Worm (Caenorhabditis elegans) whole organism, L1 larva: Measurements from ENCODE around the gene nspb-4.

ENCODE experiments used
- C04F5.9 ChIP-seq: sonication (generic microtip); optimal IDR thresholded peaks from 2 replicates; lab custom pipeline; 2016; ENCODE audit warnings: missing genetic modification characterization, missing compliant biosample characterization
- C34B4.2 ChIP-seq: sonication (generic microtip); optimal IDR thresholded peaks from 2 replicates; lab custom pipeline; 2017; ENCODE audit warnings: mild to moderate bottlenecking, missing genetic modification characterization, missing compliant biosample characterization
- F16B12.6 ChIP-seq: fragments of 150-350 bp; optimal IDR thresholded peaks from 2 replicates; lab custom pipeline; 2014; ENCODE audit warnings: missing biosample characterization, missing genetic modification characterization
- aha-1 ChIP-seq: fragments of 150-350 bp; optimal IDR thresholded peaks from 2 replicates; lab custom pipeline; 2014; ENCODE audit warnings: missing biosample characterization, missing genetic modification characterization
- alr-1 ChIP-seq: fragments of 200-800 bp; sonication (Bioruptor generic); optimal IDR thresholded peaks from 2 replicates; lab custom pipeline; 2018; ENCODE audit warnings: borderline replicate concordance, mild to moderate bottlenecking, missing genetic modification characterization, missing compliant biosample characterization
- ama-1 ChIP-seq: fragments of 150-350 bp; optimal IDR thresholded peaks from 2 replicates; lab custom pipeline; 2014
- blmp-1 ChIP-seq: fragments of 150-350 bp; optimal IDR thresholded peaks from 2 replicates; lab custom pipeline; 2014; ENCODE audit warnings: missing biosample characterization, missing genetic modification characterization
- ceh-63 ChIP-seq: fragments of 200-800 bp; sonication (Bioruptor generic); optimal IDR thresholded peaks from 2 replicates; lab custom pipeline; 2018; ENCODE audit warnings: mild to moderate bottlenecking, missing genetic modification characterization, missing compliant biosample characterization
- ceh-88 ChIP-seq: fragments of 200-800 bp; sonication (Bioruptor generic); IDR thresholded peaks from 2 replicates; pipeline ENCODE4 v1.3.6; 2022; ENCODE audit warnings: missing genetic modification characterization, missing compliant biosample characterization
- ceh-90 ChIP-seq: sonication (generic microtip); optimal IDR thresholded peaks from 2 replicates; lab custom pipeline; 2016; ENCODE audit warnings: missing genetic modification characterization, missing compliant biosample characterization
- dpl-1 ChIP-seq, 3 experiments: fragments of 150-350 bp in 2 of 3; sonication (generic microtip) in 1 of 3; optimal IDR thresholded peaks; 2 replicates each; lab custom pipeline; 2014 to 2017; ENCODE audit warnings: missing biosample characterization in 3 of 3, missing genetic modification characterization in 3 of 3, missing genetic modification reagents in 3 of 3
- efl-3 ChIP-seq: fragments of 200-800 bp; sonication (Bioruptor generic); optimal IDR thresholded peaks from 2 replicates; lab custom pipeline; 2018; ENCODE audit warnings: mild to moderate bottlenecking, missing genetic modification characterization, missing compliant biosample characterization
- egl-13 ChIP-seq: sonication (generic microtip); optimal IDR thresholded peaks from 2 replicates; lab custom pipeline; 2016; ENCODE audit warnings: missing genotype, missing genetic modification reagents, missing genetic modification characterization, missing compliant biosample characterization
- egl-27 ChIP-seq, 2 experiments: fragments of 150-350 bp in 1 of 2; sonication (generic microtip); optimal IDR thresholded peaks; 3 replicates each; lab custom pipeline; 2017 to 2018; ENCODE audit warnings: missing biosample characterization in 2 of 2, missing genetic modification characterization in 2 of 2, missing genetic modification reagents in 2 of 2
- elt-2 ChIP-seq: sonication (generic microtip); optimal IDR thresholded peaks from 2 replicates; lab custom pipeline; 2016; ENCODE audit warnings: missing genetic modification characterization, mild to moderate bottlenecking, inconsistent platforms, missing compliant biosample characterization, missing genetic modification reagents
- elt-3 ChIP-seq, 6 experiments: fragments of 150-350 bp in 1 of 6; sonication (generic microtip); optimal IDR thresholded peaks; 2 replicates each; lab custom pipeline; 2017 to 2018; ENCODE audit warnings: missing biosample characterization in 6 of 6, missing genetic modification characterization in 6 of 6, inconsistent platforms in 1 of 6
- fkh-10 ChIP-seq: sonication (generic microtip); optimal IDR thresholded peaks from 2 replicates; lab custom pipeline; 2017; ENCODE audit warnings: missing biosample characterization, missing genetic modification reagents, missing genetic modification characterization
- fos-1 ChIP-seq: fragments of 150-350 bp; optimal IDR thresholded peaks from 2 replicates; lab custom pipeline; 2014; ENCODE audit warnings: missing biosample characterization, missing genetic modification characterization
- grh-1 ChIP-seq: fragments of 200-800 bp; sonication (Bioruptor generic); IDR thresholded peaks from 2 replicates; pipeline ENCODE4 v1.3.6; 2022; ENCODE audit warnings: missing genetic modification reagents, missing genetic modification characterization, missing compliant biosample characterization
- hpl-2 ChIP-seq: fragments of 150-350 bp; optimal IDR thresholded peaks from 2 replicates; lab custom pipeline; 2014; ENCODE audit warnings: missing biosample characterization, missing genetic modification reagents, missing genetic modification characterization
- jun-1 ChIP-seq: fragments of 150-350 bp; optimal IDR thresholded peaks from 2 replicates; lab custom pipeline; 2014; ENCODE audit warnings: missing biosample characterization, missing genetic modification reagents, missing genetic modification characterization
- lin-35 ChIP-seq, 2 experiments: fragments of 150-350 bp; optimal IDR thresholded peaks; 2 replicates each; lab custom pipeline; 2014; ENCODE audit warnings: missing biosample characterization in 2 of 2, missing genetic modification characterization in 2 of 2, missing genetic modification reagents in 2 of 2
- lir-3 ChIP-seq: sonication (generic microtip); optimal IDR thresholded peaks from 2 replicates; lab custom pipeline; 2016; ENCODE audit warnings: mild to moderate bottlenecking, missing genetic modification characterization, moderate library complexity, missing compliant biosample characterization; ENCODE audit not compliant: poor library complexity
- mdl-1 ChIP-seq, 2 experiments: fragments of 150-350 bp; optimal IDR thresholded peaks; 2 replicates each; lab custom pipeline; 2014 to 2017; ENCODE audit warnings: missing biosample characterization in 2 of 2, missing genetic modification characterization in 2 of 2, inconsistent platforms in 1 of 2
- mef-2 ChIP-seq: fragments of 150-350 bp; optimal IDR thresholded peaks from 2 replicates; lab custom pipeline; 2014; ENCODE audit warnings: missing biosample characterization, missing genetic modification characterization
- nhr-11 ChIP-seq: fragments of 150-350 bp; optimal IDR thresholded peaks from 2 replicates; lab custom pipeline; 2014; ENCODE audit warnings: missing biosample characterization, missing genetic modification characterization
- nhr-20 ChIP-seq: sonication (generic microtip); optimal IDR thresholded peaks from 2 replicates; lab custom pipeline; 2016; ENCODE audit warnings: mild to moderate bottlenecking, missing genetic modification characterization, missing compliant biosample characterization
- nhr-71 ChIP-seq: sonication (generic microtip); optimal IDR thresholded peaks from 2 replicates; lab custom pipeline; 2016; ENCODE audit warnings: mild to moderate bottlenecking, missing genetic modification characterization, moderate library complexity, missing compliant biosample characterization
- nhr-77 ChIP-seq: fragments of 150-350 bp; optimal IDR thresholded peaks from 2 replicates; lab custom pipeline; 2014; ENCODE audit warnings: missing biosample characterization, missing genetic modification characterization
- nhr-90 ChIP-seq: sonication (generic microtip); optimal IDR thresholded peaks from 2 replicates; lab custom pipeline; 2016; ENCODE audit warnings: mild to moderate bottlenecking, missing genetic modification characterization, missing compliant biosample characterization; ENCODE audit not compliant: poor library complexity
- pag-3 ChIP-seq: sonication (generic microtip); optimal IDR thresholded peaks from 2 replicates; lab custom pipeline; 2017; ENCODE audit warnings: missing genetic modification characterization, mild to moderate bottlenecking, missing compliant biosample characterization, antibody characterized with exemption, borderline replicate concordance; ENCODE audit not compliant: insufficient read depth
- pax-3 ChIP-seq: fragments of 200-800 bp; sonication (Bioruptor generic); optimal IDR thresholded peaks from 2 replicates; lab custom pipeline; 2018; ENCODE audit warnings: mild to moderate bottlenecking, missing genetic modification characterization, moderate library complexity, missing compliant biosample characterization
- snpc-4 ChIP-seq: fragments of 150-350 bp; optimal IDR thresholded peaks from 2 replicates; lab custom pipeline; 2014; ENCODE audit warnings: missing biosample characterization, missing genetic modification characterization
- sox-4 ChIP-seq: sonication (generic microtip); optimal IDR thresholded peaks from 2 replicates; lab custom pipeline; 2016; ENCODE audit warnings: missing genetic modification characterization, missing compliant biosample characterization
- sptf-1 ChIP-seq: fragments of 150-350 bp; optimal IDR thresholded peaks from 2 replicates; lab custom pipeline; 2014; ENCODE audit warnings: missing biosample characterization, missing genetic modification characterization
- sup-37 ChIP-seq: fragments of 200-800 bp; sonication (Bioruptor generic); optimal IDR thresholded peaks from 2 replicates; lab custom pipeline; 2018; ENCODE audit warnings: mild to moderate bottlenecking, missing genetic modification characterization, missing compliant biosample characterization
- swsn-7 ChIP-seq: sonication (generic microtip); optimal IDR thresholded peaks from 2 replicates; lab custom pipeline; 2016; ENCODE audit warnings: missing genetic modification characterization, missing compliant biosample characterization
- tbx-2 ChIP-seq: sonication (generic microtip); optimal IDR thresholded peaks from 2 replicates; lab custom pipeline; 2016; ENCODE audit warnings: missing genetic modification characterization, missing compliant biosample characterization
- tlp-1 ChIP-seq: fragments of 150-350 bp; optimal IDR thresholded peaks from 2 replicates; lab custom pipeline; 2014; ENCODE audit warnings: missing biosample characterization, missing genetic modification characterization
- unc-130 ChIP-seq: fragments of 150-350 bp; optimal IDR thresholded peaks from 2 replicates; lab custom pipeline; 2017; ENCODE audit warnings: missing biosample characterization, missing genetic modification characterization, inconsistent platforms
- unc-30 ChIP-seq: sonication (generic microtip); optimal IDR thresholded peaks from 2 replicates; lab custom pipeline; 2017; ENCODE audit warnings: missing biosample characterization, missing genetic modification characterization
- unc-86 ChIP-seq: sonication (generic microtip); optimal IDR thresholded peaks from 2 replicates; lab custom pipeline; 2016; ENCODE audit warnings: missing genetic modification characterization, missing compliant biosample characterization
- unc-98 ChIP-seq: fragments of 200-800 bp; sonication (Bioruptor generic); IDR thresholded peaks from 2 replicates; pipeline ENCODE4 v1.3.6; 2022; ENCODE audit warnings: missing genetic modification characterization, missing compliant biosample characterization
- vab-15 ChIP-seq: sonication (generic microtip); optimal IDR thresholded peaks from 2 replicates; lab custom pipeline; 2017; ENCODE audit warnings: missing genotype, mild to moderate bottlenecking, missing genetic modification characterization, missing compliant biosample characterization
- xbp-1 ChIP-seq: sonication (generic microtip); optimal IDR thresholded peaks from 2 replicates; lab custom pipeline; 2016; ENCODE audit warnings: missing genetic modification characterization, missing compliant biosample characterization
- zip-4 ChIP-seq: fragments of 200-800 bp; sonication (Bioruptor generic); optimal IDR thresholded peaks from 2 replicates; lab custom pipeline; 2018; ENCODE audit warnings: mild to moderate bottlenecking, missing genetic modification characterization, moderate library complexity, missing compliant biosample characterization
- ztf-4 ChIP-seq: fragments of 150-350 bp; optimal IDR thresholded peaks from 2 replicates; lab custom pipeline; 2014; ENCODE audit warnings: missing biosample characterization, missing genetic modification characterization

The nspb-4 gene

DNA sequence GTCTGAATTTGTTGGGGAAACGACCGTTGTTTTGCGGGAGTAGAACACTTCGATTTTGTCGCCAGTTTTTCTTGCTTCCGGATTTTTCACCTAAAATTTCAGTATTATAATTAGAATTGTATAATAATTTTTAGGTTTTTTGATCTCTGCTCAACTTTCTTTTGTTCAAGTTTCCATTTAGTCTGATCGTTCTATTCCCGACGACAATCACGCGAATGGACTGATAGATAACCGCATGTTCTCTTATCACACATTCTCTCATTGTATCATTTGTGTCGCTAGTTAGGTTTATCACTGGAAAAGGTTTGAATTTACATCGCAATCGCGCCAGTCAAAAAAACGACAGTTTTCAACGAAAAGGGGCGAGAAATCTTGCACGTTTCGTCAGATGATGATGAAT lies 43.2 kb upstream of the nspb-4 start (continued):
- TF ChIP-seq elt-3 (tag; optimal IDR thresholded peaks at IDR 0.05; lab: Kevin White, UChicago), result peak in 5 of 6 experiments; percentile 54 to 94 (median 92)
- no peak for TF ChIP-seq sup-37 (GFP tag; lab: Kevin White, UChicago)
- TF ChIP-seq snpc-4 (tag; lab: Kevin White, UChicago), result no peak
- TF ChIP-seq aha-1 (tag; lab: Kevin White, UChicago), result no peak
- no peak for TF ChIP-seq unc-30
- peak; percentile 87 for TF ChIP-seq blmp-1 (tag; lab: Kevin White, UChicago)
- TF ChIP-seq egl-13 (tag; lab: Kevin White, UChicago), result no peak
- TF ChIP-seq C04F5.9, result no peak
- TF ChIP-seq ceh-90 (tag; lab: Kevin White, UChicago), result no peak
- TF ChIP-seq efl-3 (GFP tag; lab: Kevin White, UChicago), result no peak
- TF ChIP-seq unc-98 (GFP tag; lab: Robert Waterston, UW), result no peak
- TF ChIP-seq egl-27 (tag; optimal IDR thresholded peaks at IDR 0.05; lab: Kevin White, UChicago), result no peak
- no peak for TF ChIP-seq ama-1 (lab: Kevin White, UChicago)
- TF ChIP-seq swsn-7 (tag; lab: Kevin White, UChicago), result no peak
- TF ChIP-seq alr-1, result no peak
- TF ChIP-seq C34B4.2 (tag; lab: Kevin White, UChicago), result no peak
- TF ChIP-seq pax-3, result no peak
- TF ChIP-seq ceh-88 (GFP tag; lab: Robert Waterston, UW), result no peak
- TF ChIP-seq nhr-77, result no peak
- TF ChIP-seq tbx-2, result no peak
- TF ChIP-seq nhr-71 (tag; lab: Kevin White, UChicago), result no peak
- peak in 1 of 2 experiments; percentile 67 for TF ChIP-seq lin-35 (GFP tag; optimal IDR thresholded peaks at IDR 0.05; lab: Kevin White, UChicago)
- TF ChIP-seq unc-130 (tag; lab: Kevin White, UChicago), result peak; percentile 28
- TF ChIP-seq fos-1 (tag; lab: Kevin White, UChicago), result no peak
- peak; percentile 70 for TF ChIP-seq elt-2 (tag; lab: Kevin White, UChicago)
- TF ChIP-seq tlp-1 (tag; lab: Kevin White, UChicago), result no peak
- TF ChIP-seq mef-2, result no peak
- TF ChIP-seq ceh-63 (GFP tag; lab: Kevin White, UChicago), result no peak
- TF ChIP-seq mdl-1 (tag; optimal IDR thresholded peaks at IDR 0.05; lab: Kevin White, UChicago), result peak in 1 of 2 experiments; percentile 46
- TF ChIP-seq vab-15, result no peak
- TF ChIP-seq hpl-2 (GFP tag; lab: Kevin White, UChicago), result peak; percentile 29
- TF ChIP-seq nhr-90 (tag; lab: Kevin White, UChicago), result peak; percentile 45
- no peak for TF ChIP-seq sox-4 (tag; lab: Kevin White, UChicago)
- TF ChIP-seq nhr-20 (tag; lab: Kevin White, UChicago), result no peak
- TF ChIP-seq F16B12.6 (tag; lab: Kevin White, UChicago), result no peak
- no peak for TF ChIP-seq pag-3
- no peak for TF ChIP-seq xbp-1 (tag; lab: Kevin White, UChicago)
- TF ChIP-seq nhr-11, result no peak
- no peak for TF ChIP-seq ztf-4 (tag; lab: Kevin White, UChicago)
- no peak for TF ChIP-seq zip-4 (GFP tag; lab: Kevin White, UChicago)
- TF ChIP-seq fkh-10 (GFP tag; lab: Kevin White, UChicago), result no peak
- TF ChIP-seq grh-1, result no peak
- no peak for TF ChIP-seq lir-3 (tag; lab: Kevin White, UChicago)
- peak in 1 of 3 experiments; percentile 6 for TF ChIP-seq dpl-1 (GFP tag; optimal IDR thresholded peaks at IDR 0.05; lab: Kevin White, UChicago)
- no peak for TF ChIP-seq jun-1 (tag; lab: Kevin White, UChicago)
- no peak for TF ChIP-seq sptf-1 (tag; lab: Kevin White, UChicago)
- TF ChIP-seq unc-86 (tag; lab: Kevin White, UChicago), result no peak
